Worm (Caenorhabditis elegans): ENCODE data around the gene F22E5.21.

ce11 chrII:2610202-2610912, 26.9 kb downstream of the F22E5.21 start, which contains the start of gene sri-38:
- TF ChIP-seq snpc-4 (tag; optimal IDR thresholded peaks at IDR 0.05): no peak
- no peak for TF ChIP-seq elt-3 (tag; optimal IDR thresholded peaks at IDR 0.05)
- TF ChIP-seq nhr-77 (tag; optimal IDR thresholded peaks at IDR 0.05): no peak
- TF ChIP-seq aly-2 (tag; optimal IDR thresholded peaks at IDR 0.05): no peak
- no peak for TF ChIP-seq pha-4 (tag; optimal IDR thresholded peaks at IDR 0.05)
- TF ChIP-seq pqm-1 (tag; optimal IDR thresholded peaks at IDR 0.05): peak; percentile 73
- peak; percentile 30 for TF ChIP-seq fos-1 (tag; optimal IDR thresholded peaks at IDR 0.05)
- no peak for TF ChIP-seq unc-62 (GFP tag; optimal IDR thresholded peaks at IDR 0.05)
- peak; percentile 55 for TF ChIP-seq jun-1 (tag; optimal IDR thresholded peaks at IDR 0.05)
- TF ChIP-seq ceh-16 (tag; optimal IDR thresholded peaks at IDR 0.05): no peak
- no peak for TF ChIP-seq nhr-28 (tag; optimal IDR thresholded peaks at IDR 0.05)
- TF ChIP-seq unc-39 (tag; optimal IDR thresholded peaks at IDR 0.05): no peak
- no peak for TF ChIP-seq ceh-82 (tag; optimal IDR thresholded peaks at IDR 0.05)

Measured in whole organism, L3 larva.